Worm (Caenorhabditis elegans): ENCODE measurements around the gene T03G6.1.

- TF ChIP-seq fkh-10 (GFP tag; optimal IDR thresholded peaks at IDR 0.05) (no peak), nhr-85 (tag) (no peak), ztf-4 (tag; optimal IDR thresholded peaks at IDR 0.05) (no peak), hpl-2 (GFP tag; optimal IDR thresholded peaks at IDR 0.05) (no peak), aly-2 (tag; optimal IDR thresholded peaks at IDR 0.05) (no peak), lin-15B (tag; optimal IDR thresholded peaks at IDR 0.05) (no peak), nhr-28 (tag; optimal IDR thresholded peaks at IDR 0.05) (no peak)
Measured at ce11 chrX:2632869-2633268, 24.8 kb downstream of the T03G6.1 start.
